Worm (Caenorhabditis elegans) whole organism, L1 larva: ENCODE measurements around the gene glb-15.

Experiments used
- C04F5.9 ChIP-seq: sonication (generic microtip); optimal IDR thresholded peaks from 2 replicates; lab custom pipeline; 2016; ENCODE audit warnings: missing genetic modification characterization, missing compliant biosample characterization
- F16B12.6 ChIP-seq: fragments of 150-350 bp; optimal IDR thresholded peaks from 2 replicates; lab custom pipeline; 2014; ENCODE audit warnings: missing biosample characterization, missing genetic modification characterization
- aha-1 ChIP-seq: fragments of 150-350 bp; optimal IDR thresholded peaks from 2 replicates; lab custom pipeline; 2014; ENCODE audit warnings: missing biosample characterization, missing genetic modification characterization
- alr-1 ChIP-seq: fragments of 200-800 bp; sonication (Bioruptor generic); optimal IDR thresholded peaks from 2 replicates; lab custom pipeline; 2018; ENCODE audit warnings: borderline replicate concordance, mild to moderate bottlenecking, missing genetic modification characterization, missing compliant biosample characterization
- aly-2 ChIP-seq: fragments of 150-350 bp; optimal IDR thresholded peaks from 2 replicates; lab custom pipeline; 2014; ENCODE audit warnings: missing biosample characterization, missing genetic modification characterization
- blmp-1 ChIP-seq: fragments of 150-350 bp; optimal IDR thresholded peaks from 2 replicates; lab custom pipeline; 2014; ENCODE audit warnings: missing biosample characterization, missing genetic modification characterization
- ceh-63 ChIP-seq: fragments of 200-800 bp; sonication (Bioruptor generic); optimal IDR thresholded peaks from 2 replicates; lab custom pipeline; 2018; ENCODE audit warnings: mild to moderate bottlenecking, missing genetic modification characterization, missing compliant biosample characterization
- ceh-82 ChIP-seq, 3 experiments: fragments of 150-350 bp in 1 of 3; sonication (generic microtip) in 2 of 3; optimal IDR thresholded peaks; 2 replicates each; lab custom pipeline; 2014 to 2017; ENCODE audit warnings: missing biosample characterization in 3 of 3, missing genetic modification characterization in 3 of 3
- ces-1 ChIP-seq: fragments of 150-350 bp; optimal IDR thresholded peaks from 2 replicates; lab custom pipeline; 2014; ENCODE audit warnings: missing biosample characterization, missing genetic modification reagents, missing genetic modification characterization
- efl-1 ChIP-seq, 4 experiments: fragments of 150-350 bp; optimal IDR thresholded peaks in 3 of 4; peaks in 1 of 4; 1 replicate in 1 of 4; 2 replicates in 3 of 4; lab custom pipeline; 2014; ENCODE audit warnings: missing biosample characterization in 2 of 4, missing genetic modification characterization in 2 of 4, missing genetic modification reagents in 2 of 4
- efl-3 ChIP-seq: fragments of 200-800 bp; sonication (Bioruptor generic); optimal IDR thresholded peaks from 2 replicates; lab custom pipeline; 2018; ENCODE audit warnings: mild to moderate bottlenecking, missing genetic modification characterization, missing compliant biosample characterization
- elt-3 ChIP-seq, 6 experiments: fragments of 150-350 bp in 1 of 6; sonication (generic microtip); optimal IDR thresholded peaks; 2 replicates each; lab custom pipeline; 2017 to 2018; ENCODE audit warnings: missing biosample characterization in 6 of 6, missing genetic modification characterization in 6 of 6, inconsistent platforms in 1 of 6
- fkh-4 ChIP-seq: sonication (generic microtip); optimal IDR thresholded peaks from 2 replicates; lab custom pipeline; 2016; ENCODE audit warnings: missing compliant biosample characterization, missing genetic modification characterization, borderline replicate concordance
- fkh-8 ChIP-seq: sonication (generic microtip); optimal IDR thresholded peaks from 2 replicates; lab custom pipeline; 2016; ENCODE audit warnings: mild to moderate bottlenecking, missing genetic modification characterization, missing compliant biosample characterization
- grh-1 ChIP-seq: fragments of 200-800 bp; sonication (Bioruptor generic); IDR thresholded peaks from 2 replicates; pipeline ENCODE4 v1.3.6; 2022; ENCODE audit warnings: missing genetic modification reagents, missing genetic modification characterization, missing compliant biosample characterization
- hlh-4 ChIP-seq: sonication (generic microtip); optimal IDR thresholded peaks from 2 replicates; lab custom pipeline; 2016; ENCODE audit warnings: mild to moderate bottlenecking, missing genetic modification characterization, missing compliant biosample characterization
- irx-1 ChIP-seq: sonication (generic microtip); optimal IDR thresholded peaks from 2 replicates; lab custom pipeline; 2016; ENCODE audit warnings: missing genetic modification characterization, missing compliant biosample characterization
- lin-13 ChIP-seq: fragments of 150-350 bp; optimal IDR thresholded peaks from 2 replicates; lab custom pipeline; 2014; ENCODE audit warnings: missing biosample characterization, missing genetic modification reagents, missing genetic modification characterization
- lin-14 ChIP-seq: fragments of 200-800 bp; sonication (Bioruptor generic); optimal IDR thresholded peaks from 2 replicates; lab custom pipeline; 2018; ENCODE audit warnings: mild to moderate bottlenecking, missing genetic modification characterization, moderate library complexity, missing compliant biosample characterization
- lin-35 ChIP-seq, 2 experiments: fragments of 150-350 bp; optimal IDR thresholded peaks; 2 replicates each; lab custom pipeline; 2014; ENCODE audit warnings: missing biosample characterization in 2 of 2, missing genetic modification characterization in 2 of 2, missing genetic modification reagents in 2 of 2
- lir-3 ChIP-seq: sonication (generic microtip); optimal IDR thresholded peaks from 2 replicates; lab custom pipeline; 2016; ENCODE audit warnings: mild to moderate bottlenecking, missing genetic modification characterization, moderate library complexity, missing compliant biosample characterization; ENCODE audit not compliant: poor library complexity
- mab-9 ChIP-seq: fragments of 200-800 bp; sonication (Bioruptor generic); IDR thresholded peaks from 2 replicates; pipeline ENCODE4 v1.3.6; 2022; ENCODE audit warnings: missing genetic modification reagents, missing genetic modification characterization, missing compliant biosample characterization
- mdl-1 ChIP-seq, 2 experiments: fragments of 150-350 bp; optimal IDR thresholded peaks; 2 replicates each; lab custom pipeline; 2014 to 2017; ENCODE audit warnings: missing biosample characterization in 2 of 2, missing genetic modification characterization in 2 of 2, inconsistent platforms in 1 of 2
- mef-2 ChIP-seq: fragments of 150-350 bp; optimal IDR thresholded peaks from 2 replicates; lab custom pipeline; 2014; ENCODE audit warnings: missing biosample characterization, missing genetic modification characterization
- mep-1 ChIP-seq: fragments of 150-350 bp; optimal IDR thresholded peaks from 2 replicates; lab custom pipeline; 2014; ENCODE audit warnings: missing biosample characterization, missing genetic modification characterization
- nhr-12 ChIP-seq: sonication (generic microtip); optimal IDR thresholded peaks from 2 replicates; lab custom pipeline; 2017; ENCODE audit warnings: missing biosample characterization, missing genetic modification characterization
- nhr-19 ChIP-seq: fragments of 200-800 bp; sonication (Bioruptor generic); conservative IDR thresholded peaks from 2 replicates; pipeline ENCODE4 v1.3.6; 2022; ENCODE audit warnings: missing genetic modification characterization, missing compliant biosample characterization
- nhr-20 ChIP-seq: sonication (generic microtip); optimal IDR thresholded peaks from 2 replicates; lab custom pipeline; 2016; ENCODE audit warnings: mild to moderate bottlenecking, missing genetic modification characterization, missing compliant biosample characterization
- nhr-237 ChIP-seq: fragments of 150-350 bp; optimal IDR thresholded peaks from 2 replicates; lab custom pipeline; 2014; ENCODE audit warnings: missing biosample characterization, missing genetic modification characterization
- nhr-28 ChIP-seq: fragments of 150-350 bp; optimal IDR thresholded peaks from 2 replicates; lab custom pipeline; 2014; ENCODE audit warnings: missing biosample characterization, missing genetic modification characterization
- nhr-47 ChIP-seq: sonication (generic microtip); optimal IDR thresholded peaks from 2 replicates; lab custom pipeline; 2016; ENCODE audit warnings: mild to moderate bottlenecking, missing genetic modification characterization, moderate library complexity, missing compliant biosample characterization
- nhr-71 ChIP-seq: sonication (generic microtip); optimal IDR thresholded peaks from 2 replicates; lab custom pipeline; 2016; ENCODE audit warnings: mild to moderate bottlenecking, missing genetic modification characterization, moderate library complexity, missing compliant biosample characterization
- nhr-76 ChIP-seq: sonication (generic microtip); optimal IDR thresholded peaks from 2 replicates; lab custom pipeline; 2017; ENCODE audit warnings: missing biosample characterization, missing genetic modification characterization
- nhr-84 ChIP-seq: sonication (generic microtip); optimal IDR thresholded peaks from 2 replicates; lab custom pipeline; 2017; ENCODE audit warnings: missing biosample characterization, missing genetic modification characterization
- nhr-90 ChIP-seq: sonication (generic microtip); optimal IDR thresholded peaks from 2 replicates; lab custom pipeline; 2016; ENCODE audit warnings: mild to moderate bottlenecking, missing genetic modification characterization, missing compliant biosample characterization; ENCODE audit not compliant: poor library complexity
- pag-3 ChIP-seq: sonication (generic microtip); optimal IDR thresholded peaks from 2 replicates; lab custom pipeline; 2017; ENCODE audit warnings: missing genetic modification characterization, mild to moderate bottlenecking, missing compliant biosample characterization, antibody characterized with exemption, borderline replicate concordance; ENCODE audit not compliant: insufficient read depth
- pax-3 ChIP-seq: fragments of 200-800 bp; sonication (Bioruptor generic); optimal IDR thresholded peaks from 2 replicates; lab custom pipeline; 2018; ENCODE audit warnings: mild to moderate bottlenecking, missing genetic modification characterization, moderate library complexity, missing compliant biosample characterization
- pqm-1 ChIP-seq: sonication (generic microtip); optimal IDR thresholded peaks from 3 replicates; lab custom pipeline; 2017; ENCODE audit warnings: missing biosample characterization, missing genetic modification characterization
- rnt-1 ChIP-seq: sonication (generic microtip); optimal IDR thresholded peaks from 2 replicates; lab custom pipeline; 2016; ENCODE audit warnings: mild to moderate bottlenecking, missing genetic modification characterization, moderate library complexity, missing compliant biosample characterization
- snpc-4 ChIP-seq: fragments of 150-350 bp; optimal IDR thresholded peaks from 2 replicates; lab custom pipeline; 2014; ENCODE audit warnings: missing biosample characterization, missing genetic modification characterization
- sptf-1 ChIP-seq: fragments of 150-350 bp; optimal IDR thresholded peaks from 2 replicates; lab custom pipeline; 2014; ENCODE audit warnings: missing biosample characterization, missing genetic modification characterization
- unc-62 ChIP-seq: fragments of 150-350 bp; optimal IDR thresholded peaks from 2 replicates; lab custom pipeline; 2014; ENCODE audit warnings: missing biosample characterization, missing genetic modification reagents, missing genetic modification characterization
- unc-86 ChIP-seq: sonication (generic microtip); optimal IDR thresholded peaks from 2 replicates; lab custom pipeline; 2016; ENCODE audit warnings: missing genetic modification characterization, missing compliant biosample characterization
- vab-15 ChIP-seq: sonication (generic microtip); optimal IDR thresholded peaks from 2 replicates; lab custom pipeline; 2017; ENCODE audit warnings: missing genotype, mild to moderate bottlenecking, missing genetic modification characterization, missing compliant biosample characterization
- xbp-1 ChIP-seq: sonication (generic microtip); optimal IDR thresholded peaks from 2 replicates; lab custom pipeline; 2016; ENCODE audit warnings: missing genetic modification characterization, missing compliant biosample characterization
- zag-1 ChIP-seq: fragments of 150-350 bp; optimal IDR thresholded peaks from 2 replicates; lab custom pipeline; 2014; ENCODE audit warnings: missing biosample characterization, missing genetic modification characterization
- zip-4 ChIP-seq: fragments of 200-800 bp; sonication (Bioruptor generic); optimal IDR thresholded peaks from 2 replicates; lab custom pipeline; 2018; ENCODE audit warnings: mild to moderate bottlenecking, missing genetic modification characterization, moderate library complexity, missing compliant biosample characterization
- ztf-4 ChIP-seq: fragments of 150-350 bp; optimal IDR thresholded peaks from 2 replicates; lab custom pipeline; 2014; ENCODE audit warnings: missing biosample characterization, missing genetic modification characterization

glb-15 gene

ce11 chrV:11641298-11641787, 23.3 kb upstream of the glb-15 start (continued):
- TF ChIP-seq unc-62 (GFP tag; lab: Kevin White, UChicago) (no peak), nhr-84 (tag; lab: Kevin White, UChicago) (no peak), nhr-19 (0 out of 2 replicates have a peak, but pooled peaks have one; percentile 2), nhr-71 (tag; lab: Kevin White, UChicago) (peak; percentile 72), rnt-1 (tag; lab: Kevin White, UChicago) (peak; percentile 37), xbp-1 (tag; lab: Kevin White, UChicago) (peak; percentile 26), ztf-4 (peak; percentile 12), fkh-8 (peak; percentile 83), zip-4 (GFP tag; lab: Kevin White, UChicago) (no peak), unc-86 (tag; lab: Kevin White, UChicago) (peak; percentile 68), aly-2 (tag; lab: Kevin White, UChicago) (no peak), mab-9 (GFP tag; lab: Robert Waterston, UW) (no peak), nhr-12 (tag; lab: Kevin White, UChicago) (no peak), nhr-237 (tag; lab: Kevin White, UChicago) (no peak), grh-1 (no peak), elt-3 (tag; optimal IDR thresholded peaks at IDR 0.05; lab: Kevin White, UChicago) (no peak), C04F5.9 (tag; lab: Kevin White, UChicago) (no peak), efl-3 (GFP tag; lab: Kevin White, UChicago) (no peak), nhr-47 (peak; percentile 71), F16B12.6 (tag; lab: Kevin White, UChicago) (no peak), lin-13 (GFP tag; lab: Kevin White, UChicago) (peak; percentile 10), zag-1 (tag; lab: Kevin White, UChicago) (no peak), nhr-20 (tag; lab: Kevin White, UChicago) (no peak), blmp-1 (tag; lab: Kevin White, UChicago) (no peak), nhr-76 (tag; lab: Kevin White, UChicago) (no peak), mdl-1 (tag; optimal IDR thresholded peaks at IDR 0.05; lab: Kevin White, UChicago) (no peak), efl-1 (optimal IDR thresholded peaks at IDR 0.05; lab: Kevin White, UChicago) (peak; percentile 39 to 41), efl-1 (GFP tag; optimal IDR thresholded peaks at IDR 0.05 in 1 of 2; lab: Kevin White, UChicago) (peak in 1 of 2 experiments; percentile 17), nhr-28 (tag; lab: Kevin White, UChicago) (no peak), lir-3 (tag; lab: Kevin White, UChicago) (peak; percentile 19), pag-3 (tag; lab: Kevin White, UChicago) (no peak), snpc-4 (tag; lab: Kevin White, UChicago) (no peak), vab-15 (tag; lab: Kevin White, UChicago) (no peak), hlh-4 (tag; lab: Kevin White, UChicago) (no peak), aha-1 (no peak)
- TF ChIP-seq, all 84 proteins: peak for 30

DNA sequence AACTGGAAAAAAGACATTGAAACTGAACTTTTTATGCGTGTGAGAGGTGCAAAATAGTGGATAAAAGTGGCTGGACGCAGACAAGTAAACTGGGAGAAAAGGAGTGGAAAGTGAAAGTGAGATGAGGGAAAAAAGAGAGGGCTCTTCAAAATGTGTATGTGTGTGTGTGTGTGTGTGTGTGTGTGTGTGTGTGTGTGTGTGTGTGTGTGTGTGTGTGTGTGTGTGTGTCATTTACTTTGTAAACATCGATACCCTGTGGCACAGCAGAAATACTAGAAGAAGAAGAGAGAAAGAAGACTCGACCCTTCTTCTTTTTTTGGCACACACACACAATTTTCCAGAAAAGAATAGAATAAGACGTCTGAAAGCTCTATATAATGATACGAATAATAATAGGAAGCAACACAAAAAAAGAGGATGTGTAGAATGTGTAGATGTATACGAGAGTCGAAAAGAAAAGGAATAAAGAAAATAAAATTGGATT, 20.6 kb upstream of the glb-15 start:
- TF ChIP-seq mef-2 (tag; lab: Kevin White, UChicago) (no peak), nhr-90 (tag; lab: Kevin White, UChicago) (no peak), nhr-84 (tag; lab: Kevin White, UChicago) (no peak), lin-35 (GFP tag; optimal IDR thresholded peaks at IDR 0.05; lab: Kevin White, UChicago) (peak in 1 of 2 experiments; percentile 51), ceh-82 (tag; optimal IDR thresholded peaks at IDR 0.05; lab: Kevin White, UChicago) (peak in 2 of 3 experiments; percentile 32 to 39), C04F5.9 (tag; lab: Kevin White, UChicago) (no peak), nhr-28 (tag; lab: Kevin White, UChicago) (no peak), elt-3 (tag; optimal IDR thresholded peaks at IDR 0.05; lab: Kevin White, UChicago) (no peak), ceh-63 (peak; percentile 70), zag-1 (tag; lab: Kevin White, UChicago) (no peak), fkh-8 (peak; percentile 70), sptf-1 (tag; lab: Kevin White, UChicago) (no peak), nhr-71 (tag; lab: Kevin White, UChicago) (peak; percentile 77), lin-14 (peak; percentile 95), nhr-12 (tag; lab: Kevin White, UChicago) (no peak), fkh-4 (no peak), nhr-237 (tag; lab: Kevin White, UChicago) (no peak), grh-1 (no peak), ces-1 (GFP tag; lab: Kevin White, UChicago) (no peak), blmp-1 (tag; lab: Kevin White, UChicago) (peak; percentile 62), pax-3 (tag; lab: Kevin White, UChicago) (peak; percentile 74), alr-1 (tag; lab: Kevin White, UChicago) (no peak), pqm-1 (no peak), irx-1 (peak; percentile 21), mep-1 (tag; lab: Kevin White, UChicago) (peak; percentile 43), zip-4 (GFP tag; lab: Kevin White, UChicago) (peak; percentile 23)
